Fruit fly (Drosophila melanogaster) whole organism, wandering third instar larva: ENCODE data around the gene CG7872.
A peak's percentile ranks its signal among the peaks of the same experiment; 100 is the strongest.

Experiments used
- Rel ChIP-seq, 2 experiments: fragments of 200-800 bp; sonication (Bioruptor generic) in 1 of 2; optimal IDR thresholded peaks; 2 replicates in 1 of 2; 3 replicates in 1 of 2; lab custom pipeline; 2016 to 2019; ENCODE audit warnings: mild to moderate bottlenecking in 2 of 2, missing biosample characterization in 2 of 2, missing genetic modification characterization in 2 of 2, moderate library complexity in 1 of 2
- br ChIP-seq: fragments of 200-800 bp; sonication (Bioruptor generic); optimal IDR thresholded peaks from 2 replicates; lab custom pipeline; 2016; ENCODE audit warnings: missing biosample characterization, missing genetic modification characterization
- dmrt93B ChIP-seq: fragments of 200-800 bp; sonication (Bioruptor generic); optimal IDR thresholded peaks from 2 replicates; lab custom pipeline; 2018; ENCODE audit warnings: missing biosample characterization, mild to moderate bottlenecking, missing genetic modification characterization
- h ChIP-seq: fragments of 200-800 bp; sonication (Bioruptor generic); optimal IDR thresholded peaks from 3 replicates; lab custom pipeline; 2016; ENCODE audit warnings: missing biosample characterization, mild to moderate bottlenecking, missing genetic modification characterization
- psq ChIP-seq: fragments of 200-800 bp; sonication (Bioruptor generic); optimal IDR thresholded peaks from 3 replicates; lab custom pipeline; 2017; ENCODE audit warnings: missing biosample characterization, mild to moderate bottlenecking, missing genetic modification characterization, moderate library complexity

- peak; percentile 41 for TF ChIP-seq br
- TF ChIP-seq h (GFP tag; lab: Kevin White, UChicago), result peak; percentile 48
- TF ChIP-seq psq (GFP tag; lab: Kevin White, UChicago), result peak; percentile 11
- TF ChIP-seq Rel (GFP tag; optimal IDR thresholded peaks at IDR 0.05; lab: Kevin White, UChicago), result no peak
- no peak for TF ChIP-seq Rel (tag; optimal IDR thresholded peaks at IDR 0.05; lab: Kevin White, UChicago)
- TF ChIP-seq dmrt93B (GFP tag; lab: Kevin White, UChicago), result peak; percentile 13
These were observed 37.4 kb downstream of the CG7872 start for dm6 chrX:15615426-15615825.
